Worm (Caenorhabditis elegans) whole organism, late embryonic: ENCODE data around the gene nhx-5.

ENCODE experiments used
- K02D7.2 ChIP-seq: sonication (generic microtip); optimal IDR thresholded peaks from 2 replicates; lab custom pipeline; 2017; ENCODE audit warnings: mild to moderate bottlenecking, missing genetic modification characterization, missing compliant biosample characterization
- K09A11.1 ChIP-seq: sonication (generic microtip); optimal IDR thresholded peaks from 2 replicates; lab custom pipeline; 2017; ENCODE audit warnings: antibody characterized with exemption, mild to moderate bottlenecking, missing genetic modification characterization, missing compliant biosample characterization; ENCODE audit not compliant: insufficient read depth
- T23F11.4 ChIP-seq: fragments of 200-800 bp; sonication (Bioruptor generic); optimal IDR thresholded peaks from 2 replicates; lab custom pipeline; 2018; ENCODE audit warnings: mild to moderate bottlenecking, missing genetic modification characterization, missing compliant biosample characterization
- ahr-1 ChIP-seq: sonication (generic microtip); optimal IDR thresholded peaks from 2 replicates; lab custom pipeline; 2016; ENCODE audit warnings: missing genetic modification characterization, missing compliant biosample characterization
- ama-1 ChIP-seq: fragments of 150-350 bp; optimal IDR thresholded peaks from 2 replicates; lab custom pipeline; 2014
- ceh-18 ChIP-seq: sonication (generic microtip); optimal IDR thresholded peaks from 2 replicates; lab custom pipeline; 2016; ENCODE audit warnings: missing genetic modification characterization, missing compliant biosample characterization
- ceh-2 ChIP-seq: sonication (generic microtip); optimal IDR thresholded peaks from 2 replicates; lab custom pipeline; 2016; ENCODE audit warnings: missing genotype, missing genetic modification characterization, missing compliant biosample characterization
- ceh-22 ChIP-seq: sonication (generic microtip); optimal IDR thresholded peaks from 2 replicates; lab custom pipeline; 2017; ENCODE audit warnings: missing biosample characterization, missing genetic modification characterization
- ceh-24 ChIP-seq: sonication (generic microtip); optimal IDR thresholded peaks from 2 replicates; lab custom pipeline; 2016; ENCODE audit warnings: mild to moderate bottlenecking, missing genetic modification characterization, missing compliant biosample characterization
- ceh-31 ChIP-seq: sonication (generic microtip); optimal IDR thresholded peaks from 2 replicates; lab custom pipeline; 2016; ENCODE audit warnings: missing genetic modification characterization, missing compliant biosample characterization
- ceh-34 ChIP-seq: sonication (generic microtip); optimal IDR thresholded peaks from 2 replicates; lab custom pipeline; 2016; ENCODE audit warnings: mild to moderate bottlenecking, missing genetic modification characterization, missing compliant biosample characterization
- ceh-45 ChIP-seq: fragments of 200-800 bp; sonication (Bioruptor generic); IDR thresholded peaks from 2 replicates; pipeline ENCODE4 v1.3.6; 2022; ENCODE audit warnings: missing genetic modification reagents, missing genetic modification characterization, missing compliant biosample characterization
- ceh-48 ChIP-seq: sonication (generic microtip); optimal IDR thresholded peaks from 2 replicates; lab custom pipeline; 2016; ENCODE audit warnings: missing genetic modification characterization, inconsistent platforms, missing compliant biosample characterization
- ceh-6 ChIP-seq: fragments of 200-800 bp; sonication (Bioruptor generic); optimal IDR thresholded peaks from 2 replicates; lab custom pipeline; 2018; ENCODE audit warnings: mild to moderate bottlenecking, missing genetic modification characterization, missing compliant biosample characterization
- ceh-9 ChIP-seq: sonication (generic microtip); optimal IDR thresholded peaks from 2 replicates; lab custom pipeline; 2016; ENCODE audit warnings: mild to moderate bottlenecking, missing genetic modification characterization, inconsistent platforms, missing compliant biosample characterization
- che-1 ChIP-seq: sonication (generic microtip); optimal IDR thresholded peaks from 2 replicates; lab custom pipeline; 2016; ENCODE audit warnings: mild to moderate bottlenecking, missing genetic modification characterization, missing compliant biosample characterization
- dmd-4 ChIP-seq: sonication (generic microtip); optimal IDR thresholded peaks from 2 replicates; lab custom pipeline; 2016; ENCODE audit warnings: borderline replicate concordance, missing genetic modification characterization, missing compliant biosample characterization
- dve-1 ChIP-seq: sonication (generic microtip); optimal IDR thresholded peaks from 2 replicates; lab custom pipeline; 2017; ENCODE audit warnings: antibody characterized with exemption, mild to moderate bottlenecking, missing genetic modification characterization, missing compliant biosample characterization
- elt-2 ChIP-seq: sonication (generic microtip); optimal IDR thresholded peaks from 2 replicates; lab custom pipeline; 2016; ENCODE audit warnings: missing genetic modification reagents, missing genetic modification characterization, missing compliant biosample characterization
- elt-4 ChIP-seq: sonication (generic microtip); optimal IDR thresholded peaks from 2 replicates; lab custom pipeline; 2016; ENCODE audit warnings: missing genetic modification characterization, missing compliant biosample characterization
- eyg-1 ChIP-seq: sonication (generic microtip); optimal IDR thresholded peaks from 2 replicates; lab custom pipeline; 2016; ENCODE audit warnings: missing genotype, missing genetic modification characterization, missing compliant biosample characterization
- fax-1 ChIP-seq: sonication (generic microtip); optimal IDR thresholded peaks from 2 replicates; lab custom pipeline; 2016; ENCODE audit warnings: missing genotype, missing genetic modification characterization, missing compliant biosample characterization
- fkh-10 ChIP-seq: fragments of 150-350 bp; optimal IDR thresholded peaks from 2 replicates; lab custom pipeline; 2014; ENCODE audit warnings: missing biosample characterization, missing genetic modification reagents, missing genetic modification characterization
- fkh-6 ChIP-seq: sonication (generic microtip); optimal IDR thresholded peaks from 2 replicates; lab custom pipeline; 2016; ENCODE audit warnings: missing genetic modification characterization, missing compliant biosample characterization
- hlh-13 ChIP-seq: fragments of 200-800 bp; sonication (Bioruptor generic); optimal IDR thresholded peaks from 2 replicates; lab custom pipeline; 2018; ENCODE audit warnings: mild to moderate bottlenecking, missing genetic modification characterization, missing compliant biosample characterization
- hlh-30 ChIP-seq: sonication (generic microtip); optimal IDR thresholded peaks from 2 replicates; lab custom pipeline; 2017; ENCODE audit warnings: antibody characterized with exemption, missing genetic modification characterization, missing compliant biosample characterization; ENCODE audit not compliant: insufficient read depth
- hlh-6 ChIP-seq: sonication (generic microtip); optimal IDR thresholded peaks from 2 replicates; lab custom pipeline; 2016; ENCODE audit warnings: missing genotype, missing genetic modification characterization, missing compliant biosample characterization
- hlh-8 ChIP-seq: sonication (generic microtip); optimal IDR thresholded peaks from 2 replicates; lab custom pipeline; 2016; ENCODE audit warnings: missing genotype, missing genetic modification characterization, missing compliant biosample characterization
- lim-6 ChIP-seq: sonication (generic microtip); optimal IDR thresholded peaks from 2 replicates; lab custom pipeline; 2016; ENCODE audit warnings: missing genetic modification characterization, missing compliant biosample characterization
- lin-11 ChIP-seq: fragments of 200-800 bp; sonication (Bioruptor generic); optimal IDR thresholded peaks from 2 replicates; lab custom pipeline; 2018; ENCODE audit warnings: mild to moderate bottlenecking, missing genetic modification characterization, missing compliant biosample characterization
- nfya-1 ChIP-seq: sonication (generic microtip); optimal IDR thresholded peaks from 2 replicates; lab custom pipeline; 2017; ENCODE audit warnings: missing genetic modification characterization, mild to moderate bottlenecking, missing compliant biosample characterization, antibody characterized with exemption, moderate library complexity
- nhr-11 ChIP-seq: fragments of 150-350 bp; optimal IDR thresholded peaks from 2 replicates; lab custom pipeline; 2014; ENCODE audit warnings: missing biosample characterization, missing genetic modification characterization
- npax-4 ChIP-seq: sonication (generic microtip); optimal IDR thresholded peaks from 2 replicates; lab custom pipeline; 2016; ENCODE audit warnings: missing genetic modification characterization, missing compliant biosample characterization
- odd-2 ChIP-seq: sonication (generic microtip); optimal IDR thresholded peaks from 2 replicates; lab custom pipeline; 2017; ENCODE audit warnings: antibody characterized with exemption, mild to moderate bottlenecking, missing genetic modification characterization, missing compliant biosample characterization
- pag-3 ChIP-seq: sonication (generic microtip); optimal IDR thresholded peaks from 2 replicates; lab custom pipeline; 2016; ENCODE audit warnings: missing compliant biosample characterization, missing genetic modification characterization, borderline replicate concordance
- pat-9 ChIP-seq: fragments of 200-800 bp; sonication (Bioruptor generic); optimal IDR thresholded peaks from 2 replicates; lab custom pipeline; 2018; ENCODE audit warnings: mild to moderate bottlenecking, missing genetic modification characterization, moderate library complexity, missing compliant biosample characterization
- pax-1 ChIP-seq: fragments of 150-350 bp; optimal IDR thresholded peaks from 2 replicates; lab custom pipeline; 2014; ENCODE audit warnings: missing biosample characterization, missing genetic modification characterization
- pha-4 ChIP-seq: fragments of 150-350 bp; optimal IDR thresholded peaks from 2 replicates; lab custom pipeline; 2018; ENCODE audit warnings: missing biosample characterization, missing genetic modification reagents, missing genetic modification characterization
- pqm-1 ChIP-seq: sonication (generic microtip); optimal IDR thresholded peaks from 2 replicates; lab custom pipeline; 2016; ENCODE audit warnings: missing genetic modification characterization, missing compliant biosample characterization
- ref-2 ChIP-seq: sonication (generic microtip); optimal IDR thresholded peaks from 2 replicates; lab custom pipeline; 2016; ENCODE audit warnings: missing genetic modification characterization, missing compliant biosample characterization
- rnt-1 ChIP-seq: sonication (generic microtip); optimal IDR thresholded peaks from 2 replicates; lab custom pipeline; 2016; ENCODE audit warnings: missing genetic modification characterization, missing compliant biosample characterization
- sox-2 ChIP-seq: fragments of 200-800 bp; sonication (Bioruptor generic); IDR thresholded peaks from 2 replicates; pipeline ENCODE4 v1.3.6; 2022; ENCODE audit warnings: missing genetic modification reagents, missing genetic modification characterization, missing compliant biosample characterization
- sox-4 ChIP-seq: sonication (generic microtip); optimal IDR thresholded peaks from 2 replicates; lab custom pipeline; 2017; ENCODE audit warnings: mild to moderate bottlenecking, missing genetic modification characterization, inconsistent platforms, missing compliant biosample characterization
- syd-9 ChIP-seq: sonication (generic microtip); optimal IDR thresholded peaks from 2 replicates; lab custom pipeline; 2016; ENCODE audit warnings: mild to moderate bottlenecking, missing genetic modification characterization, moderate library complexity, missing compliant biosample characterization
- tbx-2 ChIP-seq: sonication (generic microtip); optimal IDR thresholded peaks from 2 replicates; lab custom pipeline; 2016; ENCODE audit warnings: missing genetic modification characterization, missing compliant biosample characterization
- tbx-7 ChIP-seq: sonication (generic microtip); optimal IDR thresholded peaks from 2 replicates; lab custom pipeline; 2016; ENCODE audit warnings: missing genotype, missing genetic modification characterization, missing compliant biosample characterization
- ttx-3 ChIP-seq: sonication (generic microtip); optimal IDR thresholded peaks from 2 replicates; lab custom pipeline; 2016; ENCODE audit warnings: missing genetic modification reagents, missing genetic modification characterization, missing compliant biosample characterization
- unc-3 ChIP-seq, 2 experiments: fragments of 200-800 bp in 1 of 2; sonication (Bioruptor generic) in 1 of 2; sonication (generic microtip) in 1 of 2; conservative IDR thresholded peaks in 1 of 2; optimal IDR thresholded peaks in 1 of 2; 2 replicates each; pipeline versions ENCODE4 v1.3.6 to Lab custom; 2016 to 2022; ENCODE audit warnings: missing compliant biosample characterization in 2 of 2, missing genetic modification characterization in 2 of 2, missing genetic modification reagents in 1 of 2
- unc-86 ChIP-seq: sonication (generic microtip); optimal IDR thresholded peaks from 2 replicates; lab custom pipeline; 2016; ENCODE audit warnings: missing genetic modification characterization, missing compliant biosample characterization
- zip-5 ChIP-seq: sonication (generic microtip); optimal IDR thresholded peaks from 2 replicates; lab custom pipeline; 2016; ENCODE audit warnings: missing genetic modification characterization, missing compliant biosample characterization
- ztf-16 ChIP-seq: sonication (generic microtip); optimal IDR thresholded peaks from 2 replicates; lab custom pipeline; 2017; ENCODE audit warnings: missing genetic modification characterization, missing compliant biosample characterization

The nhx-5 gene

DNA sequence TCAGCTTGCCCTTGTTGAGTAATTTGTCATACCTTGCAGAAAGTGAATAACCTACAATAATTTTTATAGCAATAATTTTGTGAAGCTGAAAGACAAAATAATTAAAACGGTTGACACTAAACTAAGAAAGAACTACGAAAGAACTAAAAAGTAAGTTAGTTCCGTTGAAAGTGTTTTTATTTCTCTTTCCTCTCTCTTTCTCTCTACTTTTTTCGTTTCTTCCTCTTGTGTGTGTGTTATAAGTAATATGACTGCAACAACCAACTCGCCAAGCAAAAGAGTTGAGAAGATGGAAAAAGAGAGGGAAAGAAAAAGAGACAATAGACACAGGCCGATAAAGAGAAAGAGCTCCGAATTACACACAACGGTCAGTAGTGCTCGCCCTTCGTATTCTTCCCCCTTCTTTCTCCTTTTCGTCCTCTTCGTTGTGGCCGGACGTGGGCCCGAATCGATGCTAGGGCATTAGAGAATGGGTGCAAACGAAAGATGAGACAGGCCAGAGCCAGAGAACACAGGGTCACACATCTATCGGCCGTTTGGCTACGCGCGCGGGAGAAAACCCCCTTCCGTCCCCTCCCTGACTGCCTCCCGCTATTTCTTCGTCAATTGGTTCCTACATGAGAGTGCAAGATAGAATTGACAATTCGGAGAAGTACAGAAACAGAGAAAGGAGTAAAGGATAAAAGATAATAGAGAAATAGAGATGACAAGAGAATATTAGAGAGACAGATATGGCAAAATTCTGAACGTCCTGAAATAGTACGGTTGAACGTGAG, 21.4 kb upstream of the nhx-5 start, which contains the start of gene syd-2 (continued):
- TF ChIP-seq rnt-1 (tag; lab: Kevin White, UChicago) (peak; percentile 90), lin-11 (tag; lab: Kevin White, UChicago) (no peak), K02D7.2 (tag; lab: Kevin White, UChicago) (peak; percentile 30), fkh-10 (no peak), ceh-9 (tag; lab: Kevin White, UChicago) (no peak), ceh-45 (GFP tag; lab: Robert Waterston, UW) (no peak), dmd-4 (tag; lab: Kevin White, UChicago) (peak; percentile 52), che-1 (tag; lab: Kevin White, UChicago) (no peak), pha-4 (tag; lab: Kevin White, UChicago) (no peak), nfya-1 (peak; percentile 89), odd-2 (no peak), elt-4 (tag; lab: Kevin White, UChicago) (no peak), ceh-48 (tag; lab: Kevin White, UChicago) (peak; percentile 73), sox-4 (tag; lab: Kevin White, UChicago) (peak; percentile 46), pag-3 (tag; lab: Kevin White, UChicago) (no peak), ztf-16 (tag; lab: Kevin White, UChicago) (no peak), ceh-31 (tag; lab: Kevin White, UChicago) (peak; percentile 90), eyg-1 (peak; percentile 69), pqm-1 (tag; lab: Kevin White, UChicago) (no peak), ttx-3 (tag; lab: Kevin White, UChicago) (peak; percentile 4), dve-1 (tag; lab: Kevin White, UChicago) (peak; percentile 19), unc-3 (GFP tag; conservative IDR thresholded peaks at IDR 0.05; lab: Robert Waterston, UW) (no peak), unc-3 (tag; optimal IDR thresholded peaks at IDR 0.05; lab: Kevin White, UChicago) (no peak), T23F11.4 (GFP tag; lab: Kevin White, UChicago) (peak; percentile 64), K09A11.1 (tag; lab: Kevin White, UChicago) (peak; percentile 44), sox-2 (GFP tag; lab: Robert Waterston, UW) (peak; percentile 34), tbx-7 (no peak), fax-1 (peak; percentile 46), ceh-6 (GFP tag; lab: Kevin White, UChicago) (no peak), ama-1 (no peak), unc-86 (tag; lab: Kevin White, UChicago) (no peak), pat-9 (tag; lab: Kevin White, UChicago) (peak; percentile 38), ceh-18 (tag; lab: Kevin White, UChicago) (peak; percentile 92), tbx-2 (tag; lab: Kevin White, UChicago) (peak; percentile 92), hlh-13 (no peak), syd-9 (tag; lab: Kevin White, UChicago) (peak; percentile 69), ceh-24 (peak; percentile 3), fkh-6 (tag; lab: Kevin White, UChicago) (no peak), ahr-1 (tag; lab: Kevin White, UChicago) (peak; percentile 22), hlh-30 (tag; lab: Kevin White, UChicago) (peak; percentile 65), ceh-2 (tag; lab: Kevin White, UChicago) (peak; percentile 68), lim-6 (tag; lab: Kevin White, UChicago) (no peak), zip-5 (no peak), pax-1 (tag; lab: Kevin White, UChicago) (no peak), elt-2 (peak; percentile 57), ref-2 (tag; lab: Kevin White, UChicago) (peak; percentile 93), ceh-34 (tag; lab: Kevin White, UChicago) (peak; percentile 93), npax-4 (tag; lab: Kevin White, UChicago) (no peak), ceh-22 (tag; lab: Kevin White, UChicago) (no peak), hlh-6 (tag; lab: Kevin White, UChicago) (peak; percentile 58), nhr-11 (tag; lab: Kevin White, UChicago) (no peak), hlh-8 (peak; percentile 33)
